Fruit fly (Drosophila melanogaster): ENCODE data around the gene CG18787.

DNA sequence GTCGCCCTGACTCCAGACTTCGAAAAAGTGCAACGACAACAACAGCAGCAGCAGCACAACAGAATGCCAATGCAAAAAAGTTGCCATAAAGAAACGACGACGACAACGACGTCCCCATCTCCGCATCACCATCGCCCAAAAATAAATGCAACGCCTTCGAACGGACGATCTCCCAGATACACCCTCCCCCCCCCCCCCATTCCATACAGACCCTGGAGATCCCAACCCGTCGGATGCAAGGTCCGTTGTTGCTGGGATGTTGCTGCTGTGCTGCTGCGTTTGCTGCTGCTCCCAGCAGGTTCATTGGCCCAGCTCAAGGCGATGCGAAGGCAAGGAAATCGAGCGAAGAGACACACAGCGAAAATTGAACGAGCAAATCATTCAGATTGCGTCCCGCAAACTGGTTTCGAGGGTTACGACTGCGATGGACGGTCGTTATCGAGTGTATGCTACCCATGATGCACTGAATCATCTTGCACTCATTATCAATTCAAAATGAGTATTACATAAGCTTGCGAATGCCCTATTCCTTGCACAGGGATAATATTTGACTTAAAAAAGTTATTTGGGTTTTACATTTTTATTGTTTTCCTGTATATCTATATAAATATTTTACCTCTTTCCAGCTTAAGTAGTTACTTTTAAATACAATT, 14.7 kb upstream of the CG18787 start:
- TF ChIP-seq CG1620 (GFP tag; optimal IDR thresholded peaks at IDR 0.05) (no peak), Crg-1 (GFP tag; optimal IDR thresholded peaks at IDR 0.05) (no peak), pad (GFP tag; optimal IDR thresholded peaks at IDR 0.05) (no peak), ovo (GFP tag; optimal IDR thresholded peaks at IDR 0.05) (no peak), CG7045 (GFP tag; optimal IDR thresholded peaks at IDR 0.05) (no peak), kay (GFP tag; ENCODE audit: borderline replicate concordance) (no peak), tj (GFP tag; optimal IDR thresholded peaks at IDR 0.05) (no peak), bab1 (GFP tag; optimal IDR thresholded peaks at IDR 0.05) (no peak), Hr96 (GFP tag; optimal IDR thresholded peaks at IDR 0.05) (no peak)
